Worm (Caenorhabditis elegans): ENCODE results near the gene gln-6.

The gln-6 gene

DNA sequence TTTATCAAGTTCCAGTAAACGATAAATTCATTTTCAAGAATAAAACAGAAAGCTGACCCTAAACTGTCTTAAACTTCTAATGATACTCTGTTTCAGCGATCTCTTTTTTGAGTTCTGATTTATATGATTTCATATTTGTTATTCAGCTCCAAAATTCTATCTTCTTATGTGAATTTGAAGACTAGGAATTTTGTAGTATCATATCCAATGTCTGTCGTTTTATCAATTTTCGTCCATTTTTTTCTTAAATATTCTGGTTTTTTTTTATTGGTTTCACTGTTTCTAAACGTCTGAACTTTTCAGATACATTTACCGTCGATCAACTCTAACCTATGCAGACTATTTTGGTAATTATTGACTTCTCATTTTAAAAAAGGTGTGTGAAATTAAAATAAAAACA lies 15.8 kb downstream of the gln-6 start, which contains the start of the genes nhr-138 and C28D4.18:
Gene nhr-138 (plus strand): TSS at position 304 of the 400 bp plus-strand sequence.
Gene C28D4.18 (plus strand): TSS at position 333 of the 400 bp plus-strand sequence.
- TF ChIP-seq egl-43 (GFP tag; IDR thresholded peaks at IDR 0.05) = no peak
- peak; percentile 95 for TF ChIP-seq aha-1 (tag)
- TF ChIP-seq gei-8 (GFP tag; optimal IDR thresholded peaks at IDR 0.05) = no peak

DNA sequence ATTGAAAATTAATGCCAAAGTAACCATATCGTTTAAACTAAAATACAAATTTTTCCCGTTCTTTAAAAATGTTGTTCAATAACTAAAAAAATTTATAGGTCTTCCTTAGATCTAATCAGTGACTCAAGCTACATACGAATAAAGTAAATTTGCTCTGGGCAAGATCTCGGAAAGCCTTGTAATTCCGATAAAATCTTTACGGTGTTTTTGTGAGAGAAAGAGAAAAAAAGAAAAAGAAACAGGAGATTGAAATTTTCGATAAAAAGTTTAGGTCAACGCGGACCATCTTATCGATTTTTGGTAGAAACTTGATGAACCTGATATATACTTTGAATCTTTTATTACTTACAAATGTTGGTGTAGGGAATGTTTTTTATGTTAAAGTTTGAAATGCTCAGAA lies 17.5 kb downstream of the gln-6 start:
- no peak for TF ChIP-seq lin-29 (GFP tag; IDR thresholded peaks at IDR 0.05)

DNA sequence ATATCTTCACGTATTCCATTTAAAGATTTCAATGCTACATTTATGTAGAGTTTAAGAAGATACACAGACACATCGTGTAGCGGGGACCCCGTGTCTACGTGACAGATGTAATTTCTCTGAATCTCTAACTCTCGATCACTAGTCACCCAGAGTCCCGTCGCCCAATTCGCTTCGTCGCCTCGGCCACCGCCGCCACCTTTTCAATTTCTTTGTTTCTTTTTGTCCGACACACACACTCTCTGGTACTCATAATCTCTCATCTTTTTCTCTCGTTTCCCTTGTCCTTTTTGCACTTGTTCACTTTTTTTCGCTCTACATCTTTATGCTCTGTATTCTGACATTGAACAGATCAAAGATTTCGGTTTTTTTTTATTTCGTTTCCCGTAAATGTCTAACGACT lies 22.3 kb downstream of the gln-6 start:
- TF ChIP-seq nhr-76 (tag; optimal IDR thresholded peaks at IDR 0.05) (no peak), R02D3.7 (tag; optimal IDR thresholded peaks at IDR 0.05) (no peak), fos-1 (tag; optimal IDR thresholded peaks at IDR 0.05) (no peak), egl-43 (GFP tag; IDR thresholded peaks at IDR 0.05) (no peak), lin-29 (GFP tag; IDR thresholded peaks at IDR 0.05) (0 out of 2 replicates have a peak, but pooled peaks have one; percentile 14), lin-38 (GFP tag; IDR thresholded peaks at IDR 0.05) (no peak), lin-15B (tag; optimal IDR thresholded peaks at IDR 0.05) (no peak), mxl-2 (GFP tag; conservative IDR thresholded peaks at IDR 0.05) (no peak), daf-12 (tag; optimal IDR thresholded peaks at IDR 0.05) (no peak), saeg-2 (GFP tag; IDR thresholded peaks at IDR 0.05) (0 out of 2 replicates have a peak, but pooled peaks have one; percentile 31), Y75B8A.6 (GFP tag; IDR thresholded peaks at IDR 0.05) (no peak), ceh-62 (tag; optimal IDR thresholded peaks at IDR 0.05) (no peak), mes-2 (tag; optimal IDR thresholded peaks at IDR 0.05; ENCODE audit: poor library complexity, severe bottlenecking) (no peak), nhr-28 (tag; optimal IDR thresholded peaks at IDR 0.05) (peak; percentile 94), pqm-1 (tag; optimal IDR thresholded peaks at IDR 0.05) (peak; percentile 27), zfp-2 (tag; optimal IDR thresholded peaks at IDR 0.05) (no peak), zip-11 (GFP tag; IDR thresholded peaks at IDR 0.05) (no peak), F49E8.2 (tag; optimal IDR thresholded peaks at IDR 0.05; ENCODE audit: borderline replicate concordance) (no peak), lin-39 (tag; optimal IDR thresholded peaks at IDR 0.05) (no peak), php-3 (GFP tag; IDR thresholded peaks at IDR 0.05) (no peak), lim-7 (GFP tag; IDR thresholded peaks at IDR 0.05) (no peak), zfp-3 (GFP tag; conservative IDR thresholded peaks at IDR 0.05) (0 out of 2 replicates have a peak, but pooled peaks have one; percentile 36), spr-1 (tag; optimal IDR thresholded peaks at IDR 0.05) (no peak), mxl-3 (GFP tag; optimal IDR thresholded peaks at IDR 0.05) (peak; percentile 76), duxl-1 (tag; optimal IDR thresholded peaks at IDR 0.05; ENCODE audit: poor library complexity) (peak; percentile 14), ztf-11 (tag; optimal IDR thresholded peaks at IDR 0.05) (no peak), mdt-29 (GFP tag; IDR thresholded peaks at IDR 0.05) (no peak), zip-2 (tag; optimal IDR thresholded peaks at IDR 0.05) (no peak), F10B5.3 (tag; optimal IDR thresholded peaks at IDR 0.05) (no peak), nhr-77 (tag; optimal IDR thresholded peaks at IDR 0.05) (peak; percentile 31), ztf-7 (tag; optimal IDR thresholded peaks at IDR 0.05) (peak; percentile 15), ZK546.5 (tag; optimal IDR thresholded peaks at IDR 0.05) (no peak), dve-1 (tag; optimal IDR thresholded peaks at IDR 0.05; ENCODE audit: insufficient read depth) (peak; percentile 87), unc-62 (GFP tag; optimal IDR thresholded peaks at IDR 0.05 in 1 of 2) (peak in 1 of 2 experiments; percentile 97), unc-62 (tag; optimal IDR thresholded peaks at IDR 0.05) (no peak), mep-1 (tag; optimal IDR thresholded peaks at IDR 0.05) (peak; percentile 83), pha-4 (GFP tag; IDR thresholded peaks at IDR 0.05) (0 out of 2 replicates have a peak, but pooled peaks have one; percentile 44), pha-4 (tag; optimal IDR thresholded peaks at IDR 0.05) (no peak), aha-1 (tag) (peak; percentile 100), rbr-2 (tag; optimal IDR thresholded peaks at IDR 0.05) (peak; percentile 65), dpl-1 (GFP tag; optimal IDR thresholded peaks at IDR 0.05) (peak; percentile 38), sdz-12 (GFP tag; optimal IDR thresholded peaks at IDR 0.05) (no peak), fkh-10 (GFP tag; optimal IDR thresholded peaks at IDR 0.05) (no peak), spr-3 (GFP tag; optimal IDR thresholded peaks at IDR 0.05) (no peak), hlh-11 (tag; optimal IDR thresholded peaks at IDR 0.05) (peak; percentile 90), Y105C5A.15 (GFP tag; IDR thresholded peaks at IDR 0.05) (no peak), cey-2 (tag; optimal IDR thresholded peaks at IDR 0.05; ENCODE audit: borderline replicate concordance, insufficient read depth) (peak; percentile 64)

All from whole organism, L4 larva.